Fruit fly (Drosophila melanogaster) whole organism, embryonic: Measurements from ENCODE around the gene CSN1b.
A peak's percentile ranks its signal among the peaks of the same experiment; 100 is the strongest.

Source experiments
- Ada2b ChIP-seq: fragments of 200-800 bp; sonication (Bioruptor generic); IDR thresholded peaks from 2 replicates; pipeline ENCODE4 v1.3.6; 2022; ENCODE audit warnings: missing biosample characterization, missing genetic modification characterization
- Awh ChIP-seq: fragments of 200-800 bp; sonication (Bioruptor generic); IDR thresholded peaks from 2 replicates; pipeline ENCODE4, ENCODE4 v1.3.6; 2022; ENCODE audit warnings: missing biosample characterization, missing genetic modification characterization
- CG10267 ChIP-seq: fragments of 200-800 bp; sonication (Bioruptor generic); optimal IDR thresholded peaks from 2 replicates; lab custom pipeline; 2018; ENCODE audit warnings: missing biosample characterization, mild to moderate bottlenecking, missing genetic modification characterization, moderate library complexity
- CG11456 ChIP-seq: fragments of 200-800 bp; sonication (Bioruptor generic); IDR thresholded peaks from 3 replicates; pipeline ENCODE4 v1.3.6; 2022; ENCODE audit warnings: missing biosample characterization, missing genetic modification characterization
- CG12104 ChIP-seq: fragments of 200-800 bp; sonication (Bioruptor generic); optimal IDR thresholded peaks from 3 replicates; lab custom pipeline; 2016; ENCODE audit warnings: missing biosample characterization, missing genetic modification characterization
- CG1233 ChIP-seq: fragments of 200-800 bp; sonication (Bioruptor generic); optimal IDR thresholded peaks from 4 replicates; lab custom pipeline; 2018; ENCODE audit warnings: missing biosample characterization, mild to moderate bottlenecking, missing genetic modification characterization
- CG12391 ChIP-seq: fragments of 200-800 bp; sonication (Bioruptor generic); optimal IDR thresholded peaks from 3 replicates; lab custom pipeline; 2018; ENCODE audit warnings: missing biosample characterization, mild to moderate bottlenecking, missing genetic modification characterization, moderate library complexity
- CG12942 ChIP-seq: fragments of 200-800 bp; sonication (Bioruptor generic); optimal IDR thresholded peaks from 3 replicates; lab custom pipeline; 2016; ENCODE audit warnings: missing biosample characterization, missing genetic modification characterization
- CG13296 ChIP-seq: fragments of 200-800 bp; sonication (Bioruptor generic); optimal IDR thresholded peaks from 3 replicates; lab custom pipeline; 2018; ENCODE audit warnings: missing biosample characterization, mild to moderate bottlenecking, missing genetic modification characterization
- CG15269 ChIP-seq: fragments of 200-800 bp; sonication (Bioruptor generic); optimal IDR thresholded peaks from 2 replicates; lab custom pipeline; 2018; ENCODE audit warnings: missing biosample characterization, mild to moderate bottlenecking, missing genetic modification characterization, moderate library complexity
- CG18262 ChIP-seq: fragments of 200-800 bp; optimal IDR thresholded peaks from 3 replicates; lab custom pipeline; 2019; ENCODE audit warnings: missing biosample characterization, mild to moderate bottlenecking, missing genetic modification characterization, moderate library complexity
- CG2202 ChIP-seq: fragments of 200-800 bp; sonication (Bioruptor generic); optimal IDR thresholded peaks from 2 replicates; lab custom pipeline; 2018; ENCODE audit warnings: missing biosample characterization, mild to moderate bottlenecking, missing genetic modification characterization
- CG30403 ChIP-seq: fragments of 200-800 bp; sonication (Bioruptor generic); optimal IDR thresholded peaks from 3 replicates; lab custom pipeline; 2016; ENCODE audit warnings: missing biosample characterization, missing genetic modification characterization
- CG6683 ChIP-seq: fragments of 200-800 bp; sonication (Bioruptor generic); optimal IDR thresholded peaks from 2 replicates; lab custom pipeline; 2017; ENCODE audit warnings: missing biosample characterization, mild to moderate bottlenecking, missing genetic modification characterization, missing genetic modification reagents
- CG7839 ChIP-seq: fragments of 200-800 bp; sonication (Bioruptor generic); optimal IDR thresholded peaks from 3 replicates; lab custom pipeline; 2018; ENCODE audit warnings: missing biosample characterization, mild to moderate bottlenecking, missing genetic modification characterization, moderate library complexity
- CG9437 ChIP-seq: fragments of 200-800 bp; sonication (Bioruptor generic); optimal IDR thresholded peaks from 2 replicates; lab custom pipeline; 2018; ENCODE audit warnings: missing biosample characterization, mild to moderate bottlenecking, missing genetic modification characterization
- CG9609 ChIP-seq: fragments of 200-800 bp; sonication (Bioruptor generic); optimal IDR thresholded peaks from 3 replicates; lab custom pipeline; 2016; ENCODE audit warnings: missing biosample characterization, missing genetic modification characterization
- CG9817 ChIP-seq: fragments of 200-800 bp; sonication (Bioruptor generic); optimal IDR thresholded peaks from 2 replicates; lab custom pipeline; 2018; ENCODE audit warnings: missing biosample characterization, mild to moderate bottlenecking, missing genetic modification characterization, moderate library complexity
- CHES-1-like ChIP-seq: fragments of 200-800 bp; sonication (Bioruptor generic); optimal IDR thresholded peaks from 2 replicates; lab custom pipeline; 2016; ENCODE audit warnings: missing biosample characterization, missing genetic modification characterization
- Chrac-16 ChIP-seq: fragments of 200-800 bp; sonication (Bioruptor generic); optimal IDR thresholded peaks from 3 replicates; lab custom pipeline; 2016; ENCODE audit warnings: missing biosample characterization, missing genetic modification characterization
- D19A ChIP-seq: fragments of 200-800 bp; optimal IDR thresholded peaks from 3 replicates; lab custom pipeline; 2019; ENCODE audit warnings: missing biosample characterization, mild to moderate bottlenecking, missing genetic modification characterization, moderate library complexity
- Drgx ChIP-seq: fragments of 200-800 bp; sonication (Bioruptor generic); IDR thresholded peaks from 2 replicates; pipeline ENCODE4 v1.3.6; 2022; ENCODE audit warnings: missing biosample characterization, missing genetic modification characterization
- E2f2 ChIP-seq: fragments of 200-800 bp; sonication (Bioruptor generic); IDR thresholded peaks from 2 replicates; pipeline ENCODE4 v1.3.6; 2022; ENCODE audit warnings: missing biosample characterization, missing genetic modification characterization
- Ets65A ChIP-seq: fragments of 200-800 bp; sonication (Bioruptor generic); peaks from one replicate; lab custom pipeline; 2016; ENCODE audit warnings: missing biosample characterization, missing genetic modification characterization
- Gsc ChIP-seq: fragments of 200-800 bp; sonication (Bioruptor generic); IDR thresholded peaks from 2 replicates; pipeline ENCODE4 v1.3.6; 2022; ENCODE audit warnings: missing biosample characterization, missing genetic modification characterization
- Gug ChIP-seq: fragments of 200-800 bp; sonication (Bioruptor generic); IDR thresholded peaks from 4 replicates; pipeline ENCODE4 v1.3.6; 2022; ENCODE audit warnings: missing biosample characterization, missing genetic modification characterization
- Hmr ChIP-seq: fragments of 200-800 bp; sonication (Bioruptor generic); optimal IDR thresholded peaks from 3 replicates; lab custom pipeline; 2017; ENCODE audit warnings: mild to moderate bottlenecking, missing biosample characterization, missing genetic modification reagents, missing genetic modification characterization
- Kr ChIP-seq: fragments of 200-800 bp; sonication (Bioruptor generic); optimal IDR thresholded peaks from 2 replicates; lab custom pipeline; 2017; ENCODE audit warnings: missing biosample characterization, mild to moderate bottlenecking, missing genetic modification characterization
- MBD-R2 ChIP-seq: fragments of 200-800 bp; sonication (Bioruptor generic); IDR thresholded peaks from 2 replicates; pipeline ENCODE4 v1.3.6; 2022; ENCODE audit warnings: missing biosample characterization, missing genetic modification characterization
- MTF-1 ChIP-seq: fragments of 200-800 bp; sonication (Bioruptor generic); optimal IDR thresholded peaks from 2 replicates; lab custom pipeline; 2018; ENCODE audit warnings: missing biosample characterization, mild to moderate bottlenecking, missing genetic modification characterization, borderline replicate concordance
- Optix ChIP-seq: fragments of 200-800 bp; sonication (Bioruptor generic); IDR thresholded peaks from 3 replicates; pipeline ENCODE4 v1.3.6; 2022; ENCODE audit warnings: missing biosample characterization, missing genetic modification characterization
- Rx ChIP-seq: fragments of 200-800 bp; sonication (Bioruptor generic); IDR thresholded peaks from 2 replicates; pipeline ENCODE4 v1.3.6; 2022; ENCODE audit warnings: missing biosample characterization, missing genetic modification characterization
- Sin3A ChIP-seq: fragments of >200 bp; optimal IDR thresholded peaks from 2 replicates; lab custom pipeline; 2018
- Sox102F ChIP-seq: fragments of 200-800 bp; sonication (Bioruptor generic); optimal IDR thresholded peaks from 2 replicates; lab custom pipeline; 2018; ENCODE audit warnings: missing biosample characterization, mild to moderate bottlenecking, missing genetic modification characterization, moderate library complexity
- bowl ChIP-seq: fragments of 200-800 bp; sonication (Bioruptor generic); IDR thresholded peaks from 2 replicates; pipeline ENCODE4 v1.3.6; 2022; ENCODE audit warnings: missing biosample characterization, missing genetic modification characterization
- cas ChIP-seq: fragments of 200-800 bp; sonication (Bioruptor generic); IDR thresholded peaks from 2 replicates; pipeline ENCODE4 v1.3.6; 2022; ENCODE audit warnings: missing biosample characterization, missing genetic modification characterization
- da ChIP-seq: fragments of 200-800 bp; sonication (Bioruptor generic); optimal IDR thresholded peaks from 2 replicates; lab custom pipeline; 2016; ENCODE audit warnings: missing biosample characterization, missing genetic modification characterization
- dpn ChIP-seq, 2 experiments: fragments of 200-800 bp; sonication (Bioruptor generic); optimal IDR thresholded peaks; 3 replicates each; lab custom pipeline; 2016; ENCODE audit warnings: missing biosample characterization in 2 of 2, missing genetic modification characterization in 2 of 2
- ewg ChIP-seq: fragments of 200-800 bp; sonication (Bioruptor generic); optimal IDR thresholded peaks from 3 replicates; lab custom pipeline; 2017; ENCODE audit warnings: mild to moderate bottlenecking, missing biosample characterization, missing genetic modification reagents, missing genetic modification characterization
- her ChIP-seq: fragments of 200-800 bp; sonication (Bioruptor generic); optimal IDR thresholded peaks from 2 replicates; lab custom pipeline; 2016; ENCODE audit warnings: missing biosample characterization, missing genetic modification characterization
- jigr1 ChIP-seq: fragments of 200-800 bp; sonication (Bioruptor generic); IDR thresholded peaks from 3 replicates; pipeline ENCODE4 v1.3.6; 2022; ENCODE audit warnings: missing biosample characterization, missing genetic modification characterization
- jing ChIP-seq: fragments of 200-800 bp; sonication (Bioruptor generic); optimal IDR thresholded peaks from 2 replicates; lab custom pipeline; 2018; ENCODE audit warnings: missing biosample characterization, mild to moderate bottlenecking, missing genetic modification characterization
- p53 ChIP-seq: fragments of 200-800 bp; sonication (Bioruptor generic); optimal IDR thresholded peaks from 2 replicates; lab custom pipeline; 2016; ENCODE audit warnings: missing biosample characterization, missing genetic modification characterization
- pb ChIP-seq: fragments of 200-800 bp; sonication (Bioruptor generic); optimal IDR thresholded peaks from 3 replicates; lab custom pipeline; 2016; ENCODE audit warnings: missing biosample characterization, missing genetic modification characterization
- shn ChIP-seq: fragments of 200-800 bp; sonication (Bioruptor generic); optimal IDR thresholded peaks from 3 replicates; lab custom pipeline; 2016; ENCODE audit warnings: missing biosample characterization, missing genetic modification characterization
- slbo ChIP-seq: fragments of 200-800 bp; sonication (Bioruptor generic); IDR thresholded peaks from 2 replicates; pipeline ENCODE4 v1.3.6; 2022; ENCODE audit warnings: missing biosample characterization, missing genetic modification characterization
- sob ChIP-seq: fragments of 200-800 bp; sonication (Bioruptor generic); IDR thresholded peaks from 2 replicates; pipeline ENCODE4 v1.3.6; 2022; ENCODE audit warnings: missing biosample characterization, missing genetic modification characterization
- stwl ChIP-seq: fragments of 200-800 bp; sonication (Bioruptor generic); optimal IDR thresholded peaks from 3 replicates; lab custom pipeline; 2018; ENCODE audit warnings: missing biosample characterization, mild to moderate bottlenecking, missing genetic modification characterization, moderate library complexity
- ttk ChIP-seq: fragments of 200-800 bp; sonication (Bioruptor generic); IDR thresholded peaks from 2 replicates; pipeline ENCODE4 v2.1.2; 2022; ENCODE audit warnings: missing biosample characterization, missing genetic modification characterization
- unpg ChIP-seq: fragments of 200-800 bp; sonication (Bioruptor generic); optimal IDR thresholded peaks from 3 replicates; lab custom pipeline; 2018; ENCODE audit warnings: missing biosample characterization, mild to moderate bottlenecking, missing genetic modification characterization, moderate library complexity
- vvl ChIP-seq: fragments of 200-800 bp; sonication (Bioruptor generic); IDR thresholded peaks from 2 replicates; pipeline ENCODE4 v1.3.6; 2022; ENCODE audit warnings: missing biosample characterization, missing genetic modification characterization

Gene CSN1b

dm6 chr3L:18870027-18870426 is 34.7 kb downstream of the CSN1b start, which contains the start of gene Blos3 (continued):
- TF ChIP-seq ewg (GFP tag; lab: Kevin White, UChicago), result no peak
- no peak for TF ChIP-seq bowl
- TF ChIP-seq ttk (GFP tag; lab: Robert Waterston, UW), result peak; percentile 25; the same call in 1 of the 2 replicates
- no peak for TF ChIP-seq Kr (GFP tag; lab: Kevin White, UChicago)
- TF ChIP-seq MBD-R2 (GFP tag; lab: Robert Waterston, UW), result peak; percentile 61
- peak; percentile 11 for TF ChIP-seq MTF-1 (GFP tag; lab: Kevin White, UChicago)
- TF ChIP-seq Gug, result peak; percentile 38; the same call in 2 of the 4 replicates
- peak; percentile 37 for TF ChIP-seq CG18262 (tag; lab: Kevin White, UChicago)
- no peak for TF ChIP-seq CG7839
- TF ChIP-seq CG11456 (GFP tag; lab: Robert Waterston, UW), result no peak
- no peak; the same call in 2 of the 3 replicates for TF ChIP-seq Optix
- peak; percentile 24 for TF ChIP-seq CG1233
- TF ChIP-seq CG13296 (GFP tag; lab: Kevin White, UChicago), result peak; percentile 27
- TF ChIP-seq E2f2, result no peak
- TF ChIP-seq CG2202, result peak; percentile 8
- TF ChIP-seq Awh (GFP tag; lab: Robert Waterston, UW), result peak; percentile 38; the same call in 1 of the 2 replicates
- TF ChIP-seq CG12391 (tag; lab: Kevin White, UChicago), result peak; percentile 56
- no peak for TF ChIP-seq jing (GFP tag; lab: Kevin White, UChicago)
- peak; percentile 49 for TF ChIP-seq Chrac-16 (GFP tag; lab: Kevin White, UChicago)
- peak; percentile 4 for TF ChIP-seq p53 (GFP tag; lab: Kevin White, UChicago)
- TF ChIP-seq CG9437 (GFP tag; lab: Kevin White, UChicago), result peak; percentile 13
- peak; percentile 71 for TF ChIP-seq CG30403 (GFP tag; lab: Kevin White, UChicago)
- peak; percentile 7 for TF ChIP-seq CHES-1-like (GFP tag; lab: Kevin White, UChicago)
- peak; percentile 88 for TF ChIP-seq Ets65A
- peak; percentile 41; the same call in 1 of the 2 replicates for TF ChIP-seq vvl (GFP tag; lab: Robert Waterston, UW)
- peak; percentile 52 for TF ChIP-seq Hmr (GFP tag; lab: Kevin White, UChicago)
- TF ChIP-seq CG9609 (GFP tag; lab: Kevin White, UChicago), result peak; percentile 27
- TF ChIP-seq Gsc (GFP tag; lab: Robert Waterston, UW), result no peak
- peak; percentile 52 for TF ChIP-seq CG9817 (tag; lab: Kevin White, UChicago)
- no peak for TF ChIP-seq unpg (GFP tag; lab: Kevin White, UChicago)
- TF ChIP-seq CG12942 (GFP tag; lab: Kevin White, UChicago), result peak; percentile 22
- TF ChIP-seq Drgx, result peak; percentile 27; the same call in 1 of the 2 replicates
- TF ChIP-seq Sox102F (GFP tag; lab: Kevin White, UChicago), result no peak
- TF ChIP-seq shn (GFP tag; lab: Kevin White, UChicago), result peak; percentile 49
- TF ChIP-seq Rx, result peak; percentile 16; the same call in 1 of the 2 replicates
- TF ChIP-seq cas, result no peak
- no peak for TF ChIP-seq jigr1 (GFP tag; lab: Robert Waterston, UW)
- no peak for TF ChIP-seq Sin3A (lab: Kevin White, UChicago)
- peak; percentile 39 for TF ChIP-seq her (GFP tag; lab: Kevin White, UChicago)
- TF ChIP-seq slbo, result peak; percentile 65
- peak; percentile 36 for TF ChIP-seq CG10267
- TF ChIP-seq pb (GFP tag; lab: Kevin White, UChicago), result no peak
- peak; percentile 35; the same call in 1 of the 2 replicates for TF ChIP-seq Ada2b (GFP tag; lab: Robert Waterston, UW)
- no peak for TF ChIP-seq CG6683 (GFP tag; lab: Kevin White, UChicago)
- TF ChIP-seq dpn (GFP tag; optimal IDR thresholded peaks at IDR 0.05; lab: Kevin White, UChicago), result peak; percentile 43 to 56
- TF ChIP-seq da (GFP tag; lab: Kevin White, UChicago), result no peak
- no peak for TF ChIP-seq CG15269
- no peak for TF ChIP-seq D19A (tag; lab: Kevin White, UChicago)
- TF ChIP-seq stwl (tag; lab: Kevin White, UChicago), result peak; percentile 72
- peak; percentile 12 for TF ChIP-seq CG12104 (GFP tag; lab: Kevin White, UChicago)
- no peak for TF ChIP-seq sob (GFP tag; lab: Robert Waterston, UW)
